Fruit fly (Drosophila melanogaster) whole organism, embryonic: ENCODE data around the gene CG10702.

Experiments
- CG2199 ChIP-seq: fragments of 200-800 bp; sonication (Bioruptor generic); IDR thresholded peaks from 3 replicates; pipeline ENCODE4 v1.3.6; 2022; ENCODE audit warnings: missing biosample characterization, missing genetic modification characterization
- CG6689 ChIP-seq: fragments of 200-800 bp; sonication (Bioruptor generic); IDR thresholded peaks from 2 replicates; pipeline ENCODE4 v1.3.6; 2022; ENCODE audit warnings: missing biosample characterization, missing genetic modification characterization
- CG8478 ChIP-seq: fragments of >200 bp; optimal IDR thresholded peaks from 2 replicates; lab custom pipeline; 2018
- Jarid2 ChIP-seq: fragments of 200-800 bp; sonication (Bioruptor generic); optimal IDR thresholded peaks from 3 replicates; lab custom pipeline; 2017; ENCODE audit warnings: mild to moderate bottlenecking, missing biosample characterization, missing genetic modification reagents, missing genetic modification characterization
- Opbp ChIP-seq: fragments of 200-800 bp; sonication (Bioruptor generic); IDR thresholded peaks from 3 replicates; pipeline ENCODE4 v1.3.6; 2022; ENCODE audit warnings: missing biosample characterization, missing genetic modification characterization; ENCODE audit not compliant: partially characterized antibody
- Sin3A ChIP-seq: fragments of >200 bp; optimal IDR thresholded peaks from 2 replicates; lab custom pipeline; 2018
- br ChIP-seq: fragments of >200 bp; optimal IDR thresholded peaks from 2 replicates; lab custom pipeline; 2017
- dimm ChIP-seq: fragments of 200-800 bp; sonication (Bioruptor generic); IDR thresholded peaks from 2 replicates; pipeline ENCODE4 v1.3.6; 2022; ENCODE audit warnings: missing biosample characterization, missing genetic modification characterization
- eve ChIP-seq, 2 experiments: fragments of >200 bp; optimal IDR thresholded peaks; 2 replicates each; lab custom pipeline; 2017; ENCODE audit warnings: missing biosample characterization in 2 of 2, missing genetic modification characterization in 2 of 2
- knrl ChIP-seq: fragments of 200-800 bp; sonication (Bioruptor generic); IDR thresholded peaks from 3 replicates; pipeline ENCODE4 v1.3.6; 2022; ENCODE audit warnings: missing biosample characterization, missing genetic modification characterization; ENCODE audit not compliant: partially characterized antibody
- pfk ChIP-seq: fragments of 200-800 bp; sonication (Bioruptor generic); optimal IDR thresholded peaks from 2 replicates; lab custom pipeline; 2018; ENCODE audit warnings: missing biosample characterization, mild to moderate bottlenecking, missing genetic modification characterization, moderate library complexity

DNA sequence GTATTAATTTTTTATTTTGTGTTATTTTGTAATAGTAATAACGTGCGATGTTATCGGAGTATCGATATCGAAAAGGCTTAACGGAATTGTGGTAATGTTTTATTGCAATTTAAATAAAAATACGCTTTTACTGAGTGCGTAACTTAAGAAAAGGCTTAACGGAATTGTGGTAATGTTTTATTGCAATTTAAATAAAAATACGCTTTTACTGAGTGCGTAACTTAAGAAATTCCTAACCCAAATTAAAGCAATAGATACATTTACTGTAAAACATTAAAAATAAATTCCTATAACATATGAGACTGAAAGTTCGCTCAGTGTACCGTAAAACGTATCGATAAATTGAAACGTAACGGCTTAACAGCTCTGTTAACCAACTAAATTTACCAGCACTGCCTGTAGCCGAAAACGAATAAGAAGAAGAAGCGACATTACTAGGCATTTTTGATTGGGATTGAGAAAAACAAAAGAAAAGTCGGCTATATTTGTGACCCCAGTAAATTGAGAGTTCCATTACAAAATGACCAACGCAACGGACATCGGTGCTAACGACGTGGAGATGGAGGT lies 18.0 kb downstream of the CG10702 start, which contains the start of gene Rpn3:
- TF ChIP-seq CG8478 (lab: Kevin White, UChicago) (no peak), pfk (GFP tag; lab: Kevin White, UChicago) (no peak), Jarid2 (GFP tag; lab: Kevin White, UChicago) (no peak), CG6689 (GFP tag; lab: Robert Waterston, UW) (peak; percentile 91), Sin3A (lab: Kevin White, UChicago) (no peak), dimm (GFP tag; lab: Robert Waterston, UW) (peak; percentile 49; the same call in 1 of the 2 replicates), knrl (GFP tag; lab: Robert Waterston, UW) (peak; percentile 65), Opbp (GFP tag; lab: Robert Waterston, UW) (no peak; the same call in 2 of the 3 replicates), CG2199 (GFP tag; lab: Robert Waterston, UW) (peak; percentile 82; the same call in 2 of the 3 replicates), br (lab: Kevin White, UChicago) (no peak), eve (GFP tag; optimal IDR thresholded peaks at IDR 0.05; lab: Kevin White, UChicago) (no peak)
